Fruit fly (Drosophila melanogaster): Measurements from ENCODE around the gene HP4.

The HP4 gene

DNA sequence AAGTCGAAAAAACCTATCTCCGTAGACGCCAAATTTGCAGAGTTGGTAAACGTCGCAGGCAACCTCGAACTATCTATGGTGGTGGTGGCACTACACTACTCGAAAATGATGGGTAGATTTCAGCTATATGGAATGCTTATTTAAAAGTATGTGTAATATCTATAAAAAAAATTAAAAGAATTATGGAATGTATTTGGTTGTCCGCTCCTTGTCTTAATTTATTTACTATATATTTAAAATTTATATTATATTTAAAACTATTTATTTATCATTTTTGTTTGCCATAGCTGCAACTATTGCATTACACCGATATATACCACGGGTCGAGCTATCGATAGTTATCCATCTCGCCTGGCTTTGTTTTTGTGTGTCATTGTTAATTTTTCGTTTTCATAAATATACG, at the start of gene HP4, which contains the start of gene CG8209 (continued):
- no peak for TF ChIP-seq disco-r (GFP tag; optimal IDR thresholded peaks at IDR 0.05)
- peak; percentile 56; the same call in 1 of the 2 replicates for TF ChIP-seq CG10959 (GFP tag; IDR thresholded peaks at IDR 0.05)
- TF ChIP-seq CoRest (tag; optimal IDR thresholded peaks at IDR 0.05): peak; percentile 88
- peak; percentile 79 for TF ChIP-seq Fer2 (tag; optimal IDR thresholded peaks at IDR 0.05)
- peak; percentile 74 for TF ChIP-seq fd3F (GFP tag; optimal IDR thresholded peaks at IDR 0.05)
- TF ChIP-seq CG31388 (GFP tag; optimal IDR thresholded peaks at IDR 0.05): no peak
- peak; percentile 97 for TF ChIP-seq nmo (GFP tag; optimal IDR thresholded peaks at IDR 0.05)
- peak; percentile 49 for TF ChIP-seq CG10462 (GFP tag; optimal IDR thresholded peaks at IDR 0.05)
- no peak for TF ChIP-seq usp (GFP tag; optimal IDR thresholded peaks at IDR 0.05)
- peak; percentile 96 for TF ChIP-seq CG2129 (GFP tag; IDR thresholded peaks at IDR 0.05; ENCODE audit: partially characterized antibody)
- TF ChIP-seq CG42726 (GFP tag; IDR thresholded peaks at IDR 0.05; ENCODE audit: partially characterized antibody): peak; percentile 76; the same call in 1 of the 2 replicates
- TF ChIP-seq E2f2 (GFP tag; IDR thresholded peaks at IDR 0.05): peak; percentile 72
- no peak for TF ChIP-seq Elba2 (GFP tag; optimal IDR thresholded peaks at IDR 0.05)
- TF ChIP-seq Nf-YA (GFP tag; IDR thresholded peaks at IDR 0.05): peak; percentile 49; the same call in 1 of the 2 replicates
- TF ChIP-seq toy (GFP tag; IDR thresholded peaks at IDR 0.05): peak; percentile 49; the same call in 1 of the 2 replicates
- TF ChIP-seq Awh (GFP tag; IDR thresholded peaks at IDR 0.05): peak; percentile 76
- TF ChIP-seq Jarid2 (GFP tag; optimal IDR thresholded peaks at IDR 0.05): no peak
- TF ChIP-seq D19A (tag; optimal IDR thresholded peaks at IDR 0.05): peak; percentile 75
- no peak for TF ChIP-seq repo (GFP tag; optimal IDR thresholded peaks at IDR 0.05)
- peak; percentile 64 for TF ChIP-seq CG11723 (GFP tag; optimal IDR thresholded peaks at IDR 0.05)
- TF ChIP-seq insv (GFP tag; optimal IDR thresholded peaks at IDR 0.05): peak in 1 of 2 experiments; percentile 38
- no peak for TF ChIP-seq en (GFP tag; optimal IDR thresholded peaks at IDR 0.05)
- TF ChIP-seq nerfin-2 (GFP tag; IDR thresholded peaks at IDR 0.05; ENCODE audit: partially characterized antibody): peak; percentile 72
- no peak for TF ChIP-seq crol (GFP tag; IDR thresholded peaks at IDR 0.05)
- peak; percentile 72; the same call in 2 of the 3 replicates for TF ChIP-seq CG2889 (GFP tag; IDR thresholded peaks at IDR 0.05)
- TF ChIP-seq wek (GFP tag; optimal IDR thresholded peaks at IDR 0.05): no peak
- TF ChIP-seq Aef1 (GFP tag; IDR thresholded peaks at IDR 0.05): peak; percentile 74
- no peak; the same call in 1 of the 2 replicates for TF ChIP-seq sim (GFP tag; IDR thresholded peaks at IDR 0.05)
- TF ChIP-seq CG7357 (GFP tag; IDR thresholded peaks at IDR 0.05): peak; percentile 72
- TF ChIP-seq CG5180 (GFP tag; optimal IDR thresholded peaks at IDR 0.05): peak; percentile 51
- TF ChIP-seq sug (tag; optimal IDR thresholded peaks at IDR 0.05): peak; percentile 78
- TF ChIP-seq CG9609 (GFP tag; optimal IDR thresholded peaks at IDR 0.05): peak; percentile 41
- peak; percentile 63 for TF ChIP-seq ewg (GFP tag; optimal IDR thresholded peaks at IDR 0.05)
- peak in 1 of 3 experiments; percentile 77 for TF ChIP-seq lola (GFP tag; optimal IDR thresholded peaks at IDR 0.05)
- peak; percentile 78 for TF ChIP-seq CG13296 (GFP tag; optimal IDR thresholded peaks at IDR 0.05)
- peak; percentile 50 for TF ChIP-seq CrebB (tag; optimal IDR thresholded peaks at IDR 0.05)
- peak; percentile 93; the same call in 2 of the 4 replicates for TF ChIP-seq chinmo (GFP tag; IDR thresholded peaks at IDR 0.05; ENCODE audit: partially characterized antibody)
- TF ChIP-seq br (optimal IDR thresholded peaks at IDR 0.05): no peak
- TF ChIP-seq CG18011 (GFP tag; optimal IDR thresholded peaks at IDR 0.05): peak; percentile 59
- no peak for TF ChIP-seq exex (tag; optimal IDR thresholded peaks at IDR 0.05)
- peak; percentile 85 for TF ChIP-seq trem (tag; optimal IDR thresholded peaks at IDR 0.05)
- peak; percentile 83 for TF ChIP-seq CG7556 (GFP tag; optimal IDR thresholded peaks at IDR 0.05)
- TF ChIP-seq CG12299 (tag; optimal IDR thresholded peaks at IDR 0.05): peak; percentile 63
- peak; percentile 73 for TF ChIP-seq fd96Cb (tag; optimal IDR thresholded peaks at IDR 0.05)
- TF ChIP-seq CG7372 (GFP tag; IDR thresholded peaks at IDR 0.05): peak; percentile 82
- TF ChIP-seq cad (GFP tag; optimal IDR thresholded peaks at IDR 0.05): no peak
- TF ChIP-seq CG4360 (GFP tag; IDR thresholded peaks at IDR 0.05): no peak
- peak; percentile 36 for TF ChIP-seq Myb (GFP tag; optimal IDR thresholded peaks at IDR 0.05)
- no peak for TF ChIP-seq CG13894 (tag; optimal IDR thresholded peaks at IDR 0.05)
- TF ChIP-seq CG12219 (GFP tag; optimal IDR thresholded peaks at IDR 0.05): peak; percentile 27

Measured in whole organism, embryonic.